Worm (Caenorhabditis elegans) whole organism, L3 larva: Measurements from ENCODE around the gene unc-79.

ENCODE experiments used
- aly-2 ChIP-seq: fragments of 150-350 bp; optimal IDR thresholded peaks from 2 replicates; lab custom pipeline; 2014; ENCODE audit warnings: missing biosample characterization, missing genetic modification characterization
- ceh-16 ChIP-seq: sonication (generic microtip); optimal IDR thresholded peaks from 2 replicates; lab custom pipeline; 2017; ENCODE audit warnings: missing biosample characterization, missing genetic modification characterization
- ceh-28 ChIP-seq: fragments of 150-350 bp; optimal IDR thresholded peaks from 2 replicates; lab custom pipeline; 2014; ENCODE audit warnings: missing biosample characterization, missing genetic modification reagents, missing genetic modification characterization
- ceh-9 ChIP-seq: sonication (generic microtip); optimal IDR thresholded peaks from 2 replicates; lab custom pipeline; 2018; ENCODE audit warnings: missing biosample characterization, missing genetic modification characterization
- egl-5 ChIP-seq: fragments of 150-350 bp; optimal IDR thresholded peaks from 2 replicates; lab custom pipeline; 2017; ENCODE audit warnings: missing biosample characterization, missing genetic modification reagents, missing genetic modification characterization, inconsistent platforms
- elt-1 ChIP-seq: fragments of 150-350 bp; optimal IDR thresholded peaks from 2 replicates; lab custom pipeline; 2014; ENCODE audit warnings: missing biosample characterization, missing genetic modification characterization
- elt-2 ChIP-seq: sonication (generic microtip); optimal IDR thresholded peaks from 2 replicates; lab custom pipeline; 2016; ENCODE audit warnings: missing genetic modification reagents, mild to moderate bottlenecking, missing genetic modification characterization, missing compliant biosample characterization
- eor-1 ChIP-seq, 2 experiments: fragments of 150-350 bp; optimal IDR thresholded peaks; 2 replicates each; lab custom pipeline; 2014 to 2018; ENCODE audit warnings: missing biosample characterization in 2 of 2, missing genetic modification characterization in 2 of 2
- fkh-10 ChIP-seq: sonication (generic microtip); optimal IDR thresholded peaks from 2 replicates; lab custom pipeline; 2017; ENCODE audit warnings: missing biosample characterization, missing genetic modification reagents, missing genetic modification characterization
- fos-1 ChIP-seq: fragments of 150-350 bp; optimal IDR thresholded peaks from 2 replicates; lab custom pipeline; 2014; ENCODE audit warnings: missing biosample characterization, missing genetic modification characterization
- jun-1 ChIP-seq: fragments of 150-350 bp; optimal IDR thresholded peaks from 2 replicates; lab custom pipeline; 2014; ENCODE audit warnings: missing biosample characterization, missing genetic modification reagents, missing genetic modification characterization
- lin-39 ChIP-seq: fragments of 150-350 bp; optimal IDR thresholded peaks from 2 replicates; lab custom pipeline; 2018; ENCODE audit warnings: missing biosample characterization, missing genetic modification reagents, missing genetic modification characterization
- lsy-12 ChIP-seq: sonication (generic microtip); optimal IDR thresholded peaks from 2 replicates; lab custom pipeline; 2016; ENCODE audit warnings: mild to moderate bottlenecking, missing genetic modification characterization, missing compliant biosample characterization
- mdl-1 ChIP-seq: fragments of 150-350 bp; optimal IDR thresholded peaks from 2 replicates; lab custom pipeline; 2014; ENCODE audit warnings: missing biosample characterization, missing genetic modification characterization
- nfya-1 ChIP-seq: sonication (generic microtip); optimal IDR thresholded peaks from 2 replicates; lab custom pipeline; 2017; ENCODE audit warnings: missing genetic modification characterization, mild to moderate bottlenecking, missing compliant biosample characterization, antibody characterized with exemption, moderate library complexity; ENCODE audit not compliant: insufficient read depth
- nhr-11 ChIP-seq: fragments of 150-350 bp; optimal IDR thresholded peaks from 2 replicates; lab custom pipeline; 2014; ENCODE audit warnings: missing biosample characterization, missing genetic modification characterization
- nhr-12 ChIP-seq: fragments of 150-350 bp; optimal IDR thresholded peaks from 2 replicates; lab custom pipeline; 2014; ENCODE audit warnings: missing biosample characterization, missing genetic modification characterization
- nhr-23 ChIP-seq: fragments of 150-350 bp; optimal IDR thresholded peaks from 2 replicates; lab custom pipeline; 2014; ENCODE audit warnings: missing biosample characterization, missing genetic modification reagents, missing genetic modification characterization
- nhr-25 ChIP-seq: sonication (generic microtip); optimal IDR thresholded peaks from 2 replicates; lab custom pipeline; 2017; ENCODE audit warnings: missing biosample characterization, missing genetic modification characterization
- nhr-28 ChIP-seq: fragments of 150-350 bp; optimal IDR thresholded peaks from 2 replicates; lab custom pipeline; 2014; ENCODE audit warnings: missing biosample characterization, missing genetic modification characterization
- nhr-43 ChIP-seq: sonication (generic microtip); optimal IDR thresholded peaks from 2 replicates; lab custom pipeline; 2016; ENCODE audit warnings: mild to moderate bottlenecking, missing genetic modification characterization, missing compliant biosample characterization; ENCODE audit not compliant: poor library complexity, severe bottlenecking
- pha-4 ChIP-seq: fragments of 150-350 bp; optimal IDR thresholded peaks from 2 replicates; lab custom pipeline; 2014; ENCODE audit warnings: missing biosample characterization, missing genetic modification reagents, missing genetic modification characterization
- pqm-1 ChIP-seq: fragments of 150-350 bp; optimal IDR thresholded peaks from 2 replicates; lab custom pipeline; 2017; ENCODE audit warnings: missing biosample characterization, missing genetic modification characterization, inconsistent platforms
- sea-2 ChIP-seq: fragments of 150-350 bp; sonication (generic microtip); optimal IDR thresholded peaks from 4 replicates; lab custom pipeline; 2014; ENCODE audit warnings: missing biosample characterization, missing genetic modification reagents, missing genetic modification characterization
- skn-1 ChIP-seq: fragments of 150-350 bp; optimal IDR thresholded peaks from 2 replicates; lab custom pipeline; 2014; ENCODE audit warnings: missing biosample characterization, missing genetic modification characterization
- snpc-4 ChIP-seq: fragments of 150-350 bp; optimal IDR thresholded peaks from 2 replicates; lab custom pipeline; 2014; ENCODE audit warnings: missing biosample characterization, missing genetic modification characterization
- tbx-2 ChIP-seq: sonication (generic microtip); optimal IDR thresholded peaks from 2 replicates; lab custom pipeline; 2016; ENCODE audit warnings: mild to moderate bottlenecking, missing genetic modification characterization, missing compliant biosample characterization
- unc-39 ChIP-seq: sonication (generic microtip); optimal IDR thresholded peaks from 4 replicates; lab custom pipeline; 2017; ENCODE audit warnings: missing biosample characterization, missing genetic modification characterization
- unc-62 ChIP-seq: fragments of 150-350 bp; sonication (generic microtip); optimal IDR thresholded peaks from 4 replicates; lab custom pipeline; 2014; ENCODE audit warnings: missing biosample characterization, missing genetic modification reagents, missing genetic modification characterization
- ztf-11 ChIP-seq: fragments of 150-350 bp; optimal IDR thresholded peaks from 2 replicates; lab custom pipeline; 2014; ENCODE audit warnings: missing biosample characterization, missing genetic modification characterization
- ztf-4 ChIP-seq: fragments of 150-350 bp; optimal IDR thresholded peaks from 2 replicates; lab custom pipeline; 2014; ENCODE audit warnings: missing biosample characterization, missing genetic modification characterization

The unc-79 gene

ce11 chrIII:4101016-4101415 is 34.6 kb downstream of the unc-79 start:
- TF ChIP-seq ceh-28 (tag; lab: Kevin White, UChicago): no peak
- no peak for TF ChIP-seq ztf-4 (tag; lab: Kevin White, UChicago)
- no peak for TF ChIP-seq tbx-2 (tag; lab: Kevin White, UChicago)
- no peak for TF ChIP-seq elt-2
- no peak for TF ChIP-seq nhr-23 (tag; lab: Kevin White, UChicago)
- TF ChIP-seq nhr-43 (tag; lab: Kevin White, UChicago): no peak
- no peak for TF ChIP-seq lin-39
- TF ChIP-seq pqm-1: no peak
- TF ChIP-seq aly-2: no peak
- no peak for TF ChIP-seq sea-2 (GFP tag; lab: Kevin White, UChicago)
- no peak for TF ChIP-seq jun-1 (tag; lab: Kevin White, UChicago)
- TF ChIP-seq ceh-9 (tag; lab: Kevin White, UChicago): no peak
- no peak for TF ChIP-seq eor-1 (tag; optimal IDR thresholded peaks at IDR 0.05; lab: Kevin White, UChicago)
- no peak for TF ChIP-seq skn-1 (tag; lab: Kevin White, UChicago)
- TF ChIP-seq elt-1 (tag; lab: Kevin White, UChicago): no peak
- TF ChIP-seq ztf-11: no peak
- no peak for TF ChIP-seq nhr-11 (tag; lab: Kevin White, UChicago)
- TF ChIP-seq unc-62 (GFP tag; lab: Kevin White, UChicago): no peak
- TF ChIP-seq nfya-1 (tag; lab: Kevin White, UChicago): no peak
- TF ChIP-seq fos-1 (tag; lab: Kevin White, UChicago): no peak
- TF ChIP-seq, all 47 proteins: peak for 0

- TF ChIP-seq snpc-4 (tag; lab: Kevin White, UChicago): no peak
- TF ChIP-seq nhr-12 (tag; lab: Kevin White, UChicago): no peak
- TF ChIP-seq elt-1 (tag; lab: Kevin White, UChicago): peak; percentile 95
- no peak for TF ChIP-seq pha-4
- TF ChIP-seq, all 47 proteins: peak for 1
These were observed 35.6 kb downstream of the unc-79 start for ce11 chrIII:4102039-4102438.

ce11 chrIII:4103171-4103570 is 36.7 kb downstream of the unc-79 start:
- TF ChIP-seq ceh-16 (tag; lab: Kevin White, UChicago): no peak
- no peak for TF ChIP-seq tbx-2 (tag; lab: Kevin White, UChicago)
- TF ChIP-seq, all 47 proteins: peak for 0

ce11 chrIII:4106611-4107010 is 40.2 kb downstream of the unc-79 start:
- TF ChIP-seq lin-39: no peak
- no peak for TF ChIP-seq aly-2
- TF ChIP-seq nhr-25: no peak
- no peak for TF ChIP-seq snpc-4 (tag; lab: Kevin White, UChicago)
- TF ChIP-seq sea-2 (GFP tag; lab: Kevin White, UChicago): no peak
- TF ChIP-seq mdl-1 (tag; lab: Kevin White, UChicago): no peak
- no peak for TF ChIP-seq egl-5 (tag; lab: Kevin White, UChicago)
- TF ChIP-seq eor-1 (tag; optimal IDR thresholded peaks at IDR 0.05; lab: Kevin White, UChicago): no peak
- no peak for TF ChIP-seq ztf-4 (tag; lab: Kevin White, UChicago)
- TF ChIP-seq nhr-28: no peak
- TF ChIP-seq skn-1 (tag; lab: Kevin White, UChicago): no peak
- no peak for TF ChIP-seq fos-1 (tag; lab: Kevin White, UChicago)
- no peak for TF ChIP-seq fkh-10 (GFP tag; lab: Kevin White, UChicago)
- no peak for TF ChIP-seq unc-39 (tag; lab: Kevin White, UChicago)
- TF ChIP-seq nhr-43 (tag; lab: Kevin White, UChicago): no peak
- no peak for TF ChIP-seq unc-62 (GFP tag; lab: Kevin White, UChicago)
- no peak for TF ChIP-seq jun-1 (tag; lab: Kevin White, UChicago)

ce11 chrIII:4107227-4107626 is 40.8 kb downstream of the unc-79 start:
- TF ChIP-seq unc-39 (tag; lab: Kevin White, UChicago) (no peak), mdl-1 (tag; lab: Kevin White, UChicago) (no peak), ceh-9 (tag; lab: Kevin White, UChicago) (no peak), nfya-1 (tag; lab: Kevin White, UChicago) (no peak), lsy-12 (tag; lab: Kevin White, UChicago) (no peak), egl-5 (tag; lab: Kevin White, UChicago) (no peak), tbx-2 (tag; lab: Kevin White, UChicago) (no peak), elt-1 (tag; lab: Kevin White, UChicago) (no peak)
